Worm (Caenorhabditis elegans) whole organism, L4 larva: Measurements from ENCODE around the gene cyy-1.

Experiments
- R02D3.7 ChIP-seq: fragments of 150-350 bp; sonication (generic microtip); optimal IDR thresholded peaks from 3 replicates; lab custom pipeline; 2014; ENCODE audit warnings: missing biosample characterization, missing genetic modification characterization
- daf-16 ChIP-seq, 3 experiments: sonication (generic microtip); optimal IDR thresholded peaks; 2 replicates each; lab custom pipeline; 2016 to 2017; ENCODE audit warnings: missing genetic modification characterization in 3 of 3, missing genetic modification reagents in 3 of 3, mild to moderate bottlenecking in 2 of 3, missing compliant biosample characterization in 2 of 3, missing biosample characterization in 1 of 3, moderate library complexity in 1 of 3
- daf-8 ChIP-seq: fragments of 200-800 bp; sonication (Bioruptor generic); IDR thresholded peaks from 2 replicates; pipeline ENCODE4 v1.3.6; 2022; ENCODE audit warnings: missing genetic modification characterization, missing compliant biosample characterization
- egl-27 ChIP-seq: sonication (generic microtip); optimal IDR thresholded peaks from 3 replicates; lab custom pipeline; 2017; ENCODE audit warnings: missing biosample characterization, missing genetic modification reagents, missing genetic modification characterization
- fkh-10 ChIP-seq: fragments of 150-350 bp; optimal IDR thresholded peaks from 2 replicates; lab custom pipeline; 2014; ENCODE audit warnings: missing biosample characterization, missing genetic modification reagents, missing genetic modification characterization
- lsy-2 ChIP-seq, 2 experiments: fragments of 150-350 bp in 1 of 2; sonication (generic microtip) in 1 of 2; optimal IDR thresholded peaks; 2 replicates each; lab custom pipeline; 2014 to 2017; ENCODE audit warnings: missing biosample characterization in 2 of 2, missing genetic modification characterization in 2 of 2
- nhr-11 ChIP-seq: fragments of 150-350 bp; optimal IDR thresholded peaks from 2 replicates; lab custom pipeline; 2014; ENCODE audit warnings: missing biosample characterization, missing genetic modification characterization
- nhr-25 ChIP-seq: sonication (generic microtip); optimal IDR thresholded peaks from 2 replicates; lab custom pipeline; 2017; ENCODE audit warnings: missing genetic modification characterization, mild to moderate bottlenecking, missing compliant biosample characterization, antibody characterized with exemption, moderate library complexity, borderline replicate concordance; ENCODE audit not compliant: insufficient read depth
- nhr-28 ChIP-seq: fragments of 150-350 bp; optimal IDR thresholded peaks from 2 replicates; lab custom pipeline; 2014; ENCODE audit warnings: missing biosample characterization, missing genetic modification characterization
- nhr-6 ChIP-seq: fragments of 150-350 bp; optimal IDR thresholded peaks from 2 replicates; lab custom pipeline; 2014; ENCODE audit warnings: missing biosample characterization, missing genetic modification characterization
- vab-7 ChIP-seq: fragments of 200-800 bp; sonication (Bioruptor generic); IDR thresholded peaks from 2 replicates; pipeline ENCODE4 v1.3.6; 2022; ENCODE audit warnings: missing genetic modification reagents, missing genetic modification characterization, missing compliant biosample characterization

- TF ChIP-seq vab-7 (GFP tag; lab: Robert Waterston, UW) (no peak), nhr-28 (no peak), nhr-6 (no peak), R02D3.7 (tag; lab: Kevin White, UChicago) (no peak), egl-27 (tag; lab: Kevin White, UChicago) (no peak), nhr-11 (tag; lab: Kevin White, UChicago) (no peak), fkh-10 (GFP tag; lab: Kevin White, UChicago) (no peak), daf-16 (GFP tag; optimal IDR thresholded peaks at IDR 0.05; lab: Kevin White, UChicago) (no peak), daf-16 (tag; optimal IDR thresholded peaks at IDR 0.05; lab: Kevin White, UChicago) (no peak), nhr-25 (tag; lab: Kevin White, UChicago) (no peak), daf-8 (GFP tag; lab: Robert Waterston, UW) (no peak), lsy-2 (tag; optimal IDR thresholded peaks at IDR 0.05; lab: Kevin White, UChicago) (no peak)
Measured at ce11 chrIII:8457605-8458004, 51.9 kb downstream of the cyy-1 start.
